Worm (Caenorhabditis elegans): Measurements from ENCODE around the gene srh-102.

srh-102 gene

DNA sequence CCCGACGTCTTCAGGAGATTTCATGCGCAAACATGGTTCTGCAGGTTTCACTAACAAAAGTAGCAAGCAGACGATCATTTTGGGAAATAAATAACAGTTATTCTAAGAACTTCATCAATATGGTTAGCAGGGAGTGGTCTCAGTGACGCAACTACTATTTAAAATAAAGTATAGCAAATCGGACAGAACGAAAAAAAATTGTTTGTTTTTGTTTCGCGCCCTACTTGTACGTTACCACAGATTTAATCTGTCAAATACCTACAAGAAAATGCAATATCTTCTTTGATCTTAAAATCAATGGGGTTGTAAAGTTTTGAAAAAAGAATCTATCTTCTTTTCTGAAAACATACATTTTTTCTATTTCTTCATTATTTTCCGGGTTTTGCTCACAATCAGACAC lies 33.6 kb upstream of the srh-102 start, which contains the start of gene srz-96:
Gene srz-96, plus strand, starts transcription at position 301 of the 400 bp plus-strand sequence.
- TF ChIP-seq gmeb-1 (tag; optimal IDR thresholded peaks at IDR 0.05) (no peak), Y55F3AM.14 (GFP tag; optimal IDR thresholded peaks at IDR 0.05) (no peak), crh-2 (tag; optimal IDR thresholded peaks at IDR 0.05) (no peak)

ce11 chrV:17192238-17192637 lies 26.9 kb upstream of the srh-102 start, which contains the start of gene srz-47:
srz-47 (minus strand) TSS chrV:17192338.
- TF ChIP-seq ceh-16 (tag; optimal IDR thresholded peaks at IDR 0.05), result no peak
- TF ChIP-seq lin-13 (GFP tag; optimal IDR thresholded peaks at IDR 0.05), result no peak
- TF ChIP-seq crh-2 (tag; optimal IDR thresholded peaks at IDR 0.05), result no peak
- TF ChIP-seq R02D3.7 (tag; optimal IDR thresholded peaks at IDR 0.05), result no peak
- no peak for TF ChIP-seq nhr-21 (tag; optimal IDR thresholded peaks at IDR 0.05)
- no peak for TF ChIP-seq skn-1 (tag; optimal IDR thresholded peaks at IDR 0.05)
- no peak for TF ChIP-seq nhr-6 (tag; optimal IDR thresholded peaks at IDR 0.05)
- no peak for TF ChIP-seq sma-3 (GFP tag; optimal IDR thresholded peaks at IDR 0.05)
- no peak for TF ChIP-seq sem-4 (tag; optimal IDR thresholded peaks at IDR 0.05)
- no peak for TF ChIP-seq dmd-4 (tag; optimal IDR thresholded peaks at IDR 0.05)
- TF ChIP-seq aly-2 (tag; optimal IDR thresholded peaks at IDR 0.05), result no peak

- TF ChIP-seq nhr-23 (tag; optimal IDR thresholded peaks at IDR 0.05), result no peak
- TF ChIP-seq alr-1 (tag; optimal IDR thresholded peaks at IDR 0.05), result no peak
- no peak for TF ChIP-seq mab-5 (tag; optimal IDR thresholded peaks at IDR 0.05)
- no peak for TF ChIP-seq Y55F3AM.14 (GFP tag; optimal IDR thresholded peaks at IDR 0.05)
- TF ChIP-seq zag-1 (tag; optimal IDR thresholded peaks at IDR 0.05), result no peak
Observed at ce11 chrV:17190399-17190798, 25.1 kb upstream of the srh-102 start, which contains the start of gene str-199. str-199 (minus strand) TSS chrV:17190499.

DNA sequence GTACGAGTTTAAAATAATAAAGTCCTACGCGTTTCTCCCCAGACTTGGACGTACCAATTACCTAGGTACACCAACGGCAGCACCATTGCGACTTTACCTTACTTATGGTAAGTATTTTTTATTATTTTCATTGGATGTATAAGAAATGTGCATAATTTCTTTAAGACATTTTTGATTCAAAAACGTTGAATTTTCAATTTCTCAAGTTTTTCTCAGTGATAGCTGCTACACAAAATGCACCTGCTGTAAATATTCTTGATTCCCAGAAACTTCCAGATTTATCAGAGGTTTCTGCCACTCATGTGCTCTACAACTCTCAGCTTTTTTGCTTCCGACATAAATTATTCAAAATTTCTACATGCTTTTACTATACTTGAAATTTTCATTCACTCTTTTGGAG lies 16.7 kb upstream of the srh-102 start, which contains the start of gene srh-159:
Gene srh-159, plus strand, starts transcription at position 301 of the 400 bp plus-strand sequence.
- TF ChIP-seq ceh-82 (tag; optimal IDR thresholded peaks at IDR 0.05) (no peak), R02D3.7 (tag; optimal IDR thresholded peaks at IDR 0.05) (no peak), snpc-4 (tag; optimal IDR thresholded peaks at IDR 0.05) (no peak), blmp-1 (tag; optimal IDR thresholded peaks at IDR 0.05; ENCODE audit: insufficient read depth) (no peak), gmeb-1 (tag; optimal IDR thresholded peaks at IDR 0.05) (no peak), elt-3 (tag; optimal IDR thresholded peaks at IDR 0.05) (no peak), zag-1 (tag; optimal IDR thresholded peaks at IDR 0.05) (no peak), nhr-11 (tag; optimal IDR thresholded peaks at IDR 0.05) (no peak), nhr-6 (tag; optimal IDR thresholded peaks at IDR 0.05) (no peak), mbf-1 (tag; optimal IDR thresholded peaks at IDR 0.05) (no peak), ztf-4 (tag; optimal IDR thresholded peaks at IDR 0.05) (no peak)

DNA sequence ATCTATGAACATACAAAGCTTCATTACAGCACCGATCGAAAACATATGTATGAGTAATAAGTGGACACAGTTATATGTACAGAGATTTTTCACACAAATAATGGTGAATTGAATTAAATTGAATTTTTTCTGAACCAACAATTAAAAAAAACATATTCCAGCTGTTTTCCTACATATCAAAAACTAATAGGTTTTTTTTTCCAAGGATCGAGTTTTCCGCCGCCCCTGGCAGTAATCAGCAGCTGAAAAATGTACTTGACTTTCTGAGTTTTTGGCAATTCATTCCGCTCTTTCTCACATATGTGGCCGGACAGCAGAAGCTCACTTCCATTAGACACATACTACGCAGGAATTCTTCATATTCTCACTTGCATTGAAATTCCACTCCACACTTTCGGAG lies 13.1 kb upstream of the srh-102 start, which contains the start of gene srh-174:
Gene srh-174, plus strand, starts transcription at position 301 of the 400 bp plus-strand sequence.
- TF ChIP-seq blmp-1 (tag; optimal IDR thresholded peaks at IDR 0.05; ENCODE audit: insufficient read depth), result no peak
- TF ChIP-seq nhr-12 (tag; optimal IDR thresholded peaks at IDR 0.05), result no peak
- no peak for TF ChIP-seq lin-39 (tag; optimal IDR thresholded peaks at IDR 0.05)
- no peak for TF ChIP-seq elt-1 (tag; optimal IDR thresholded peaks at IDR 0.05)

DNA sequence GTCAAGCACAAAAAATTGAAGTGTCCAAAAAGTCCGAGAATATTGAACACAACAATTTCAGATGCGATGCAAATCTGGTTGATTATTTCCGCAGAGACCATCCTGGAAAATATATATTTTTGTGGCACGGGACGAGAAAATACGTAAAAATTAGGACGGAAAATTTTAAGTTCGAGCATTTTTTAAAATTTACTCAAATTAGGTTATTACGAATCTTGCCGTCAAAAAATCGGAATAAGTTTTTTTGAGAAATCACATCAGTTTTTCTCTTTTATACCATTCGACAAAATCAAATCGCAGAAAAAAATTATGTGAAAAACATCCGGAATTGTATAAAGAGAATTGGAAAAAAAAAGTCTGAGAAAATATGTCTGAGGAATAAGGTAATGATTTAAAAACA lies 12.7 kb upstream of the srh-102 start, which contains the start of gene srsx-1:
Gene srsx-1, minus strand, starts transcription at position 101 of the 400 bp plus-strand sequence.
- TF ChIP-seq unc-55 (GFP tag; optimal IDR thresholded peaks at IDR 0.05), result no peak

- TF ChIP-seq nhr-237 (tag; optimal IDR thresholded peaks at IDR 0.05), result no peak
- TF ChIP-seq crh-2 (tag; optimal IDR thresholded peaks at IDR 0.05), result no peak
- TF ChIP-seq nhr-6 (tag; optimal IDR thresholded peaks at IDR 0.05), result no peak
- no peak for TF ChIP-seq nhr-21 (tag; optimal IDR thresholded peaks at IDR 0.05)
- no peak for TF ChIP-seq mbf-1 (tag; optimal IDR thresholded peaks at IDR 0.05)
- no peak for TF ChIP-seq nhr-12 (tag; optimal IDR thresholded peaks at IDR 0.05)
Observed at ce11 chrV:17173738-17174137, 8.4 kb upstream of the srh-102 start, which contains the start of gene srbc-25. srbc-25 (plus strand) TSS chrV:17174038.

DNA sequence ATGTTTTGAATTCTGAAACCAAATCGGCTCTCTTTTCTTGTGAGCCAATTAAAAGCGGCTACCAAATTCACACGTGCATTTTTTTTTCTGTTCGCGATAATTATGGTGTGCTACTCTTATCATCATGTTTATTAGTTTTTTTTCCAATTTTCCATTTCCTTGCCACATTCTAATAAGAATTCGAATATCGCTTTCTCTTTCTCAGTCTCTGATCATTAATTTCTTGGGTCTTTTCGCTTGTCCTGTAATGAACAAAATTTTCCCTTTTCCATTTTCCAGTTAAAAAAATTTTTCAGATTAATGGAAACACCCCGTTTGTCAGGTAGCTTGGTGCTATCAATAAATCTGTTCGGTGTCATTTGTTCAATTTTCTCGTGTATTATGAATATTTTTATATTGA lies 6.2 kb upstream of the srh-102 start, which contains the start of gene srbc-26:
Gene srbc-26, plus strand, starts transcription at position 301 of the 400 bp plus-strand sequence.
- TF ChIP-seq nhr-12 (tag; optimal IDR thresholded peaks at IDR 0.05) (no peak), nhr-11 (tag; optimal IDR thresholded peaks at IDR 0.05) (no peak), sma-9 (GFP tag; optimal IDR thresholded peaks at IDR 0.05) (no peak), sma-9 (tag; optimal IDR thresholded peaks at IDR 0.05) (no peak), elt-3 (tag; optimal IDR thresholded peaks at IDR 0.05) (no peak), alr-1 (tag; optimal IDR thresholded peaks at IDR 0.05) (no peak)
